Fruit fly (Drosophila melanogaster) whole organism, wandering third instar larva: ENCODE measurements around the gene Mps1.

Source experiments
- Abd-B ChIP-seq: fragments of >200 bp; optimal IDR thresholded peaks from 2 replicates; lab custom pipeline; 2017; ENCODE audit warnings: missing biosample characterization, missing genetic modification characterization
- CG32264 ChIP-seq: fragments of 200-800 bp; sonication (Bioruptor generic); optimal IDR thresholded peaks from 2 replicates; lab custom pipeline; 2016; ENCODE audit warnings: missing biosample characterization, missing genetic modification characterization
- CG9705 ChIP-seq: fragments of 200-800 bp; sonication (Bioruptor generic); optimal IDR thresholded peaks from 2 replicates; lab custom pipeline; 2018; ENCODE audit warnings: missing biosample characterization, mild to moderate bottlenecking, missing genetic modification characterization
- CrebA ChIP-seq: fragments of 200-800 bp; sonication (Bioruptor generic); optimal IDR thresholded peaks from 2 replicates; lab custom pipeline; 2016; ENCODE audit warnings: missing biosample characterization, mild to moderate bottlenecking, missing genetic modification characterization, borderline replicate concordance
- Dfd ChIP-seq: fragments of >200 bp; optimal IDR thresholded peaks from 2 replicates; lab custom pipeline; 2017; ENCODE audit warnings: missing biosample characterization, missing genetic modification characterization
- Dif ChIP-seq: fragments of 200-275, 200-300 bp; sonication (Bioruptor generic); optimal IDR thresholded peaks from 2 replicates; lab custom pipeline; 2018; ENCODE audit warnings: missing biosample characterization, missing genetic modification characterization; ENCODE audit not compliant: partially characterized antibody
- GATAd ChIP-seq: sonication (Bioruptor generic); optimal IDR thresholded peaks from 2 replicates; lab custom pipeline; 2016; ENCODE audit warnings: missing biosample characterization, missing genetic modification characterization
- HLH106 ChIP-seq: fragments of 200-800 bp; optimal IDR thresholded peaks from 3 replicates; lab custom pipeline; 2019; ENCODE audit warnings: missing biosample characterization, mild to moderate bottlenecking, missing genetic modification characterization, moderate library complexity
- Hnf4 ChIP-seq: fragments of 200-800 bp; sonication (Bioruptor generic); optimal IDR thresholded peaks from 2 replicates; lab custom pipeline; 2016; ENCODE audit warnings: missing biosample characterization, mild to moderate bottlenecking, missing genetic modification characterization
- Hr78 ChIP-seq: fragments of >200 bp; optimal IDR thresholded peaks from 2 replicates; lab custom pipeline; 2017; ENCODE audit warnings: missing biosample characterization, missing genetic modification characterization
- Hr83 ChIP-seq: fragments of 200-300 bp; sonication (Bioruptor generic); optimal IDR thresholded peaks from 2 replicates; lab custom pipeline; 2016; ENCODE audit warnings: missing biosample characterization, mild to moderate bottlenecking, missing genetic modification characterization, moderate library complexity; ENCODE audit not compliant: poor library complexity, severe bottlenecking
- Jra ChIP-seq: sonication (Bioruptor generic); optimal IDR thresholded peaks from 2 replicates; lab custom pipeline; 2016; ENCODE audit warnings: missing biosample characterization, missing genetic modification characterization
- Mio ChIP-seq: sonication (Bioruptor generic); optimal IDR thresholded peaks from 2 replicates; lab custom pipeline; 2016; ENCODE audit warnings: missing biosample characterization, missing genetic modification characterization
- Myc ChIP-seq: fragments of >200 bp; optimal IDR thresholded peaks from 2 replicates; lab custom pipeline; 2017
- N ChIP-seq: fragments of >200 bp; optimal IDR thresholded peaks from 2 replicates; lab custom pipeline; 2018; ENCODE audit warnings: missing biosample characterization, missing external identifiers, missing genetic modification characterization
- OdsH ChIP-seq: fragments of 200-800 bp; sonication (Bioruptor generic); optimal IDR thresholded peaks from 2 replicates; lab custom pipeline; 2016; ENCODE audit warnings: missing biosample characterization, mild to moderate bottlenecking, missing genetic modification characterization
- Rel ChIP-seq, 2 experiments: fragments of 200-800 bp; sonication (Bioruptor generic) in 1 of 2; optimal IDR thresholded peaks; 2 replicates in 1 of 2; 3 replicates in 1 of 2; lab custom pipeline; 2016 to 2019; ENCODE audit warnings: mild to moderate bottlenecking in 2 of 2, missing biosample characterization in 2 of 2, missing genetic modification characterization in 2 of 2, moderate library complexity in 1 of 2
- Sp1 ChIP-seq: fragments of 200-800 bp; sonication (Bioruptor generic); optimal IDR thresholded peaks from 3 replicates; lab custom pipeline; 2019; ENCODE audit warnings: missing biosample characterization, mild to moderate bottlenecking, missing genetic modification characterization, moderate library complexity
- Vsx2 ChIP-seq: fragments of 200-300, 225-300 bp; sonication (Bioruptor generic); optimal IDR thresholded peaks from 2 replicates; lab custom pipeline; 2018; ENCODE audit warnings: missing biosample characterization, missing genetic modification characterization; ENCODE audit not compliant: partially characterized antibody
- br ChIP-seq: fragments of 200-800 bp; sonication (Bioruptor generic); optimal IDR thresholded peaks from 2 replicates; lab custom pipeline; 2016; ENCODE audit warnings: missing biosample characterization, missing genetic modification characterization
- brk ChIP-seq: fragments of 200-800 bp; sonication (Bioruptor generic); optimal IDR thresholded peaks from 2 replicates; lab custom pipeline; 2016; ENCODE audit warnings: missing biosample characterization, mild to moderate bottlenecking, missing genetic modification characterization
- dl ChIP-seq, 2 experiments: fragments of 175-275, 200-275 bp in 1 of 2; fragments of 200-275 bp in 1 of 2; sonication (Bioruptor generic); optimal IDR thresholded peaks; lab custom pipeline; 2018; ENCODE audit warnings: mild to moderate bottlenecking in 2 of 2, missing biosample characterization in 2 of 2, missing genetic modification characterization in 2 of 2, moderate library complexity in 2 of 2; ENCODE audit not compliant: partially characterized antibody in 2 of 2, insufficient read depth in 1 of 2
- dmrt93B ChIP-seq: fragments of 200-800 bp; sonication (Bioruptor generic); optimal IDR thresholded peaks from 2 replicates; lab custom pipeline; 2018; ENCODE audit warnings: missing biosample characterization, mild to moderate bottlenecking, missing genetic modification characterization
- dsf ChIP-seq: sonication (Bioruptor generic); optimal IDR thresholded peaks from 2 replicates; lab custom pipeline; 2016; ENCODE audit warnings: missing biosample characterization, missing genetic modification characterization, borderline replicate concordance
- ey ChIP-seq: fragments of 200-800 bp; sonication (Bioruptor generic); optimal IDR thresholded peaks from 2 replicates; lab custom pipeline; 2016; ENCODE audit warnings: missing biosample characterization, missing genetic modification characterization
- foxo ChIP-seq, 2 experiments: fragments of 200-800 bp; sonication (Bioruptor generic); optimal IDR thresholded peaks; 2 replicates in 1 of 2; 3 replicates in 1 of 2; lab custom pipeline; 2016 to 2017; ENCODE audit warnings: missing biosample characterization in 2 of 2, missing genetic modification characterization in 2 of 2
- fru ChIP-seq: fragments of 200-800 bp; sonication (Bioruptor generic); optimal IDR thresholded peaks from 3 replicates; lab custom pipeline; 2016; ENCODE audit warnings: missing biosample characterization, mild to moderate bottlenecking, missing genetic modification characterization
- h ChIP-seq: fragments of 200-800 bp; sonication (Bioruptor generic); optimal IDR thresholded peaks from 3 replicates; lab custom pipeline; 2016; ENCODE audit warnings: missing biosample characterization, mild to moderate bottlenecking, missing genetic modification characterization
- jim ChIP-seq: fragments of 175-275, 200-325 bp; sonication (Bioruptor generic); optimal IDR thresholded peaks from 2 replicates; lab custom pipeline; 2016; ENCODE audit warnings: missing biosample characterization, mild to moderate bottlenecking, missing genetic modification characterization
- pan ChIP-seq: fragments of >200 bp; optimal IDR thresholded peaks from 2 replicates; lab custom pipeline; 2017
- psq ChIP-seq: fragments of 200-800 bp; sonication (Bioruptor generic); optimal IDR thresholded peaks from 3 replicates; lab custom pipeline; 2017; ENCODE audit warnings: missing biosample characterization, mild to moderate bottlenecking, missing genetic modification characterization, moderate library complexity
- rgr ChIP-seq: fragments of 200-800 bp; sonication (Bioruptor generic); optimal IDR thresholded peaks from 3 replicates; lab custom pipeline; 2016; ENCODE audit warnings: missing biosample characterization, mild to moderate bottlenecking, missing genetic modification characterization
- sage ChIP-seq: fragments of 200-800 bp; sonication (Bioruptor generic); optimal IDR thresholded peaks from 2 replicates; lab custom pipeline; 2016; ENCODE audit warnings: missing biosample characterization, mild to moderate bottlenecking, missing genetic modification characterization
- sv ChIP-seq: fragments of 200-800 bp; sonication (Bioruptor generic); optimal IDR thresholded peaks from 3 replicates; lab custom pipeline; 2016; ENCODE audit warnings: missing biosample characterization, missing genetic modification characterization
- tai ChIP-seq: sonication (Bioruptor generic); optimal IDR thresholded peaks from 2 replicates; lab custom pipeline; 2016; ENCODE audit warnings: missing biosample characterization, missing genetic modification characterization
- usp ChIP-seq: fragments of >200 bp; optimal IDR thresholded peaks from 2 replicates; lab custom pipeline; 2017; ENCODE audit warnings: missing biosample characterization, missing genetic modification characterization
- woc ChIP-seq: sonication (Bioruptor generic); optimal IDR thresholded peaks from 2 replicates; lab custom pipeline; 2016; ENCODE audit warnings: missing biosample characterization, mild to moderate bottlenecking, missing genetic modification characterization

The Mps1 gene

DNA sequence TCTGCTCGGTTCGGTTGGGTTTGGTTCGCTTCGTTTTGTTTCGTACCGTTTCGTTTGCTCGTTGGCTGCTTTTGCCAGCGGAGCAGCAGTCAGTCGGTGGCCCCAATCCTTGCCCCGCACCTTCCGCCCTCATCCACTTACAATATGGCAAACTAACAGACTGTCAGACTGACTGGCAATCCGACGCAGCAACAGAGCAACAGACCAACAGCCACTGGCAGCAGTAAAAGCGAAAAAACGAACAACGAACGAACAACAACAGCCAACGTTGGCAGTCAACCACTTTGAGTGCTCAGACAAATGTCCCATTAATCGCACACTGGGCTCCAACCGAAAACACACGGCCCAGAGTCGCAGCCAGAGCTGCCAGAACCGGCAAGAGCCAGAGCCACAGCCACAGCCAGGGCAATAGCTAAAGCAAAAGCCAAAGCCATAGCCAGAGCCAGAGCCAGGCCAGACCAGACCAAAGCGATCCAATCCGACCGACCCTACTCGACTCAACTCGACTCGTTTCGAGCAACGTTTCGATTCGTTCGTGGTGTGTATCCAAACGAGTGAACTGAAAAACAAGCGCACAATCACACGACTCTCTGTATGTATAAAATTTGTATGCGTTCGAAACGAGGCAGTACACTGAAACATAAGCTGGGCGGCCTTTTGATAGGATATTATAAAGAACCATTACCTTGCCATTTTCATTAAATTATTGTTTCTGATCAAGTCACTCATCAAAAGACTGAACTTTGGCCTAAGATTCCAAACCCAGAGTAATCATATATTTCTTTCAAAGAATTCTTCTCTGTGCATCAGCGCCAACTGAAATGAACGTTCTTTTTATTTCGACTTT is 32.8 kb downstream of the Mps1 start (continued):
- peak; percentile 100 for TF ChIP-seq rgr
- no peak for TF ChIP-seq Vsx2 (GFP tag; lab: Kevin White, UChicago)
- TF ChIP-seq Hr78 (GFP tag; lab: Kevin White, UChicago) = no peak
- peak; percentile 100 for TF ChIP-seq OdsH (GFP tag; lab: Kevin White, UChicago)
- TF ChIP-seq Myc (lab: Kevin White, UChicago) = no peak

DNA sequence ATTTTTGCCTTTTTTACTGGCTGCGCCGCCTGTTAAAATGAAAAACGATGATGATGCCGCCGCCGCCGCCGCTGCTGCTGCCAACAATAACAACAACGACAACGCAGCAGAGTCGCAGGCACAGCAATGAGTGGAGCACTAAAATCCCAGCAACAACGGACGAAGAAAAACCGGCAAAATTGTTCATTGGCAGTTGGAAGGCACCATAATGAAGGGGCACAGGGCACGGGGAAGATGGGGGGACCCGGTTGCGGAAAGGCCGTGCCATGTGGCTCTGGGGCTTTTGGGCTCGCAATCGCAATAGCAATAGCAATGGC is 33.4 kb downstream of the Mps1 start:
- TF ChIP-seq fru (GFP tag; lab: Kevin White, UChicago) (peak; percentile 54), OdsH (GFP tag; lab: Kevin White, UChicago) (no peak), h (GFP tag; lab: Kevin White, UChicago) (no peak), Rel (GFP tag; optimal IDR thresholded peaks at IDR 0.05; lab: Kevin White, UChicago) (no peak), Rel (tag; optimal IDR thresholded peaks at IDR 0.05; lab: Kevin White, UChicago) (peak; percentile 41), dl (GFP tag; optimal IDR thresholded peaks at IDR 0.05; lab: Kevin White, UChicago; ENCODE audit: insufficient read depth in 1 of 2, partially characterized antibody in 2 of 2) (peak in 1 of 2 experiments; percentile 14), Myc (lab: Kevin White, UChicago) (no peak)

DNA sequence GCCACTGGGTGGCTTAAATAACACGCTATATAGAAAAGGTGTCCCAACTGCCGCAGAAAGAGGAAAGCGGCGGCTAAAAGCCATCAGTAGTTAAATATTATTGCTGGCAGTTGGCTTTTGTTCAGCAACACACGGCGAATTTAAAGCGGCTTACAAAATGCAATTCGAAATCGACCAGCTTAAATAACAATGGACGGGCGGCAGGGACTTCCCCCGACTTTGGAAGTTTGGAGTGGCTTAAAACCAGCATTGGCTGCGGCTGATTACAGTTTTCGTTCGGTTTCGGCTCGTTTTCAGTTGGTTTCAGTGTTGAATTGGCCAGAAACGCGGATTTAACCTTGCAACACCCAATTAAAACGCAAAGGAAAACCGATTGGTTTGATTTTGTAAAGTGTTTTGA is 34.1 kb downstream of the Mps1 start:
- no peak for TF ChIP-seq Rel (GFP tag; optimal IDR thresholded peaks at IDR 0.05; lab: Kevin White, UChicago)
- TF ChIP-seq Rel (tag; optimal IDR thresholded peaks at IDR 0.05; lab: Kevin White, UChicago) = peak; percentile 93
- no peak for TF ChIP-seq br (GFP tag; lab: Kevin White, UChicago)
- no peak for TF ChIP-seq psq
- no peak for TF ChIP-seq dl (GFP tag; optimal IDR thresholded peaks at IDR 0.05; lab: Kevin White, UChicago; ENCODE audit: insufficient read depth in 1 of 2, partially characterized antibody in 2 of 2)
- TF ChIP-seq, all 38 proteins: peak for 1

DNA sequence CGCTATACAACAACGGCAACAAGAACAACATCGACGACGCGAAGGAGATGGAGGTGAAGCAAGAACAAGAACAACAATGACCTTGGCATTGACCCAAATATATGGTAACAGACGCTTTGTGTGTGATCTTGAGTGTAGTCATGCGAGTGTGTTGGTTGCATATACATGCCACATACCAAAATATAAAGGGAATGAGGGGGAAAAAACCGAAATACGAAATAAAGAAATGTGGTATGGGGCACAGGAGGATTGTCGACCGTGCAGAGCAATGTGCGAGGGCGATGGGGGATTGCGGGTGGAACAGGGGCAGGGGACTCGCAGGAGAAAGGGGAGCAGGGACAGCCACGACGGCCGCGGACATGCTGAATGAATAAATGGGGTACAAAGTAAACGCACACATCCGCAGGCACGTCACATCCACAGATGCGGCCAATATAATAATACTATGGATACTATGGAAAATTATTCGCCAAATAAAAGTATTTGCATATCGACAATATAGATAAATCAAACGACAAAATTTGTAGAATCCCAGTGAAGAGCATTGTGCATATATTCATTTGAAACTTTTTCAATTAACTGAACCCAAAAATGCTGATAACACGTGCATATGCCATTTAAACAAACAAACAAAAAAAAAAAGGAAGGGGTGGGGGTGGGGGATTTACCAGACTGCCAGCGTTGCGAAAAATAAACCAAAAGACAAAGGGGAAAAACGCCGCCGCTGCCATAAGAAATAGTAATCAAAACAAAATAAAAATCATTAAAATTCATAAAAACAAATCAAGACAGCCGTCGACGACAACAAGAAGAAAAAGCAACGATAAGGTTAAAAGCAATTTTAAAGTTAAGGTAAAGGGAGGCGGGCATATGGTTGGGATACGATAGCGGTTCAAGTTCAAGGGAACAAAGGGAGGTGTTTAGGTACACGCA is 35.1 kb downstream of the Mps1 start:
- no peak for TF ChIP-seq Mio
- TF ChIP-seq woc (GFP tag; lab: Kevin White, UChicago) = peak; percentile 19
- no peak for TF ChIP-seq N (GFP tag; lab: Kevin White, UChicago)
- no peak for TF ChIP-seq Abd-B (GFP tag; lab: Kevin White, UChicago)
- TF ChIP-seq pan (lab: Kevin White, UChicago) = no peak
- TF ChIP-seq Vsx2 (GFP tag; lab: Kevin White, UChicago) = no peak
- no peak for TF ChIP-seq dmrt93B (GFP tag; lab: Kevin White, UChicago)
- peak; percentile 37 for TF ChIP-seq OdsH (GFP tag; lab: Kevin White, UChicago)
- no peak for TF ChIP-seq HLH106 (tag; lab: Kevin White, UChicago)
- TF ChIP-seq Jra = no peak
- TF ChIP-seq GATAd (GFP tag; lab: Kevin White, UChicago) = no peak
- no peak for TF ChIP-seq Dif (GFP tag; lab: Kevin White, UChicago)
- no peak for TF ChIP-seq Rel (GFP tag; optimal IDR thresholded peaks at IDR 0.05; lab: Kevin White, UChicago)
- TF ChIP-seq Rel (tag; optimal IDR thresholded peaks at IDR 0.05; lab: Kevin White, UChicago) = peak; percentile 90
- TF ChIP-seq Dfd (GFP tag; lab: Kevin White, UChicago) = no peak
- TF ChIP-seq Hr83 (GFP tag; lab: Kevin White, UChicago) = no peak
- no peak for TF ChIP-seq dsf
- TF ChIP-seq sv (GFP tag; lab: Kevin White, UChicago) = no peak
- peak; percentile 25 for TF ChIP-seq brk (GFP tag; lab: Kevin White, UChicago)
- TF ChIP-seq br (GFP tag; lab: Kevin White, UChicago) = no peak
- TF ChIP-seq Myc (lab: Kevin White, UChicago) = no peak
- no peak for TF ChIP-seq sage (GFP tag; lab: Kevin White, UChicago)
- TF ChIP-seq h (GFP tag; lab: Kevin White, UChicago) = peak; percentile 52
- peak; percentile 13 for TF ChIP-seq tai (GFP tag; lab: Kevin White, UChicago)
- peak in 1 of 2 experiments; percentile 17 for TF ChIP-seq foxo (GFP tag; optimal IDR thresholded peaks at IDR 0.05; lab: Kevin White, UChicago)
- no peak for TF ChIP-seq ey
- TF ChIP-seq jim (GFP tag; lab: Kevin White, UChicago) = peak; percentile 22
- TF ChIP-seq fru (GFP tag; lab: Kevin White, UChicago) = peak; percentile 13
- TF ChIP-seq rgr = no peak
- TF ChIP-seq Hnf4 (GFP tag; lab: Kevin White, UChicago) = peak; percentile 25
- TF ChIP-seq Hr78 (GFP tag; lab: Kevin White, UChicago) = no peak
- TF ChIP-seq Sp1 (GFP tag; lab: Kevin White, UChicago) = no peak
- peak; percentile 90 for TF ChIP-seq CrebA
- no peak for TF ChIP-seq usp
- TF ChIP-seq CG32264 = no peak
- TF ChIP-seq psq = peak; percentile 87
- TF ChIP-seq CG9705 (GFP tag; lab: Kevin White, UChicago) = no peak
